Worm (Caenorhabditis elegans): ENCODE data around the gene frm-7.

- TF ChIP-seq lin-39 (tag; optimal IDR thresholded peaks at IDR 0.05) = peak; percentile 43
- no peak for TF ChIP-seq nhr-76 (tag; optimal IDR thresholded peaks at IDR 0.05)
- TF ChIP-seq unc-62 (GFP tag; optimal IDR thresholded peaks at IDR 0.05) = no peak
- no peak for TF ChIP-seq lin-15B (tag; optimal IDR thresholded peaks at IDR 0.05)
- no peak for TF ChIP-seq egl-27 (tag; optimal IDR thresholded peaks at IDR 0.05)
- no peak for TF ChIP-seq nhr-12 (tag; optimal IDR thresholded peaks at IDR 0.05)
- TF ChIP-seq aly-2 (tag; optimal IDR thresholded peaks at IDR 0.05) = no peak
- TF ChIP-seq ceh-28 (tag; optimal IDR thresholded peaks at IDR 0.05) = no peak
- TF ChIP-seq snpc-4 (tag; optimal IDR thresholded peaks at IDR 0.05) = no peak
- no peak for TF ChIP-seq tbx-2 (tag; optimal IDR thresholded peaks at IDR 0.05)
- TF ChIP-seq daf-12 (tag; optimal IDR thresholded peaks at IDR 0.05) = no peak
- no peak for TF ChIP-seq nhr-23 (tag; optimal IDR thresholded peaks at IDR 0.05)
- no peak for TF ChIP-seq nhr-237 (tag; optimal IDR thresholded peaks at IDR 0.05)
Measured at ce11 chrV:12331820-12332219, 29.5 kb downstream of the frm-7 start.

Data from whole organism, L3 larva.